Worm (Caenorhabditis elegans) whole organism, L4 larva: ENCODE measurements around the gene C39E9.8.

Source experiments
- R02D3.7 ChIP-seq: fragments of 150-350 bp; sonication (generic microtip); optimal IDR thresholded peaks from 3 replicates; lab custom pipeline; 2014; ENCODE audit warnings: missing biosample characterization, missing genetic modification characterization
- ceh-20 ChIP-seq: fragments of 200-800 bp; sonication (Bioruptor generic); IDR thresholded peaks from 2 replicates; pipeline ENCODE4 v1.3.6; 2022; ENCODE audit warnings: missing genetic modification reagents, missing genetic modification characterization, missing compliant biosample characterization
- egl-27 ChIP-seq: sonication (generic microtip); optimal IDR thresholded peaks from 3 replicates; lab custom pipeline; 2017; ENCODE audit warnings: missing biosample characterization, missing genetic modification reagents, missing genetic modification characterization
- lsy-2 ChIP-seq, 2 experiments: fragments of 150-350 bp in 1 of 2; sonication (generic microtip) in 1 of 2; optimal IDR thresholded peaks; 2 replicates each; lab custom pipeline; 2014 to 2017; ENCODE audit warnings: missing biosample characterization in 2 of 2, missing genetic modification characterization in 2 of 2
- nhr-77 ChIP-seq: fragments of 150-350 bp; optimal IDR thresholded peaks from 2 replicates; lab custom pipeline; 2014; ENCODE audit warnings: missing biosample characterization, missing genetic modification characterization
- set-16 ChIP-seq: fragments of 200-800 bp; sonication (Bioruptor generic); IDR thresholded peaks from 2 replicates; pipeline ENCODE4 v1.3.6; 2022; ENCODE audit warnings: missing genetic modification reagents, missing genetic modification characterization, missing compliant biosample characterization
- zfp-3 ChIP-seq: fragments of 200-800 bp; sonication (Bioruptor generic); conservative IDR thresholded peaks from 2 replicates; pipeline ENCODE4 v1.3.6; 2022; ENCODE audit warnings: missing genetic modification reagents, missing genetic modification characterization, missing compliant biosample characterization
- ztf-11 ChIP-seq: fragments of 150-350 bp; optimal IDR thresholded peaks from 2 replicates; lab custom pipeline; 2014; ENCODE audit warnings: missing biosample characterization, missing genetic modification characterization

- TF ChIP-seq R02D3.7 (tag; lab: Kevin White, UChicago) = no peak
- TF ChIP-seq egl-27 = no peak
- TF ChIP-seq lsy-2 (tag; optimal IDR thresholded peaks at IDR 0.05; lab: Kevin White, UChicago) = no peak
- no peak for TF ChIP-seq nhr-77 (tag; lab: Kevin White, UChicago)
- TF ChIP-seq zfp-3 (GFP tag; lab: Robert Waterston, UW) = no peak
- no peak for TF ChIP-seq ceh-20 (GFP tag; lab: Robert Waterston, UW)
- no peak for TF ChIP-seq set-16 (GFP tag; lab: Robert Waterston, UW)
- TF ChIP-seq ztf-11 (tag; lab: Kevin White, UChicago) = no peak
Measured at ce11 chrIV:13079119-13079518, at the start of gene C39E9.8.
